Worm (Caenorhabditis elegans): Measurements from ENCODE around the gene T07D4.2.

- no peak for TF ChIP-seq mdl-1 (tag; optimal IDR thresholded peaks at IDR 0.05)
- TF ChIP-seq ztf-4 (tag; optimal IDR thresholded peaks at IDR 0.05): no peak
- TF ChIP-seq nhr-11 (tag; optimal IDR thresholded peaks at IDR 0.05): no peak
- TF ChIP-seq lin-13 (GFP tag; optimal IDR thresholded peaks at IDR 0.05): no peak
- no peak for TF ChIP-seq fos-1 (tag; optimal IDR thresholded peaks at IDR 0.05)
- no peak for TF ChIP-seq unc-62 (GFP tag; optimal IDR thresholded peaks at IDR 0.05)
- no peak for TF ChIP-seq aly-2 (tag; optimal IDR thresholded peaks at IDR 0.05)
- TF ChIP-seq dmd-4 (tag; optimal IDR thresholded peaks at IDR 0.05): no peak
- no peak for TF ChIP-seq unc-55 (GFP tag; optimal IDR thresholded peaks at IDR 0.05)
- TF ChIP-seq nhr-21 (tag; optimal IDR thresholded peaks at IDR 0.05): no peak
- TF ChIP-seq R02D3.7 (tag; optimal IDR thresholded peaks at IDR 0.05): no peak
Observed at ce11 chrII:8891606-8892005, 17.9 kb upstream of the T07D4.2 start.
